Fruit fly (Drosophila melanogaster): ENCODE measurements around the gene CG17568.
A peak's percentile ranks its signal among the peaks of the same experiment; 100 is the strongest.

The CG17568 gene

dm6 chr2L:19134366-19134689, 47.2 kb downstream of the CG17568 start (continued):
- TF ChIP-seq lab (GFP tag; optimal IDR thresholded peaks at IDR 0.05) (no peak), CG4328 (GFP tag; optimal IDR thresholded peaks at IDR 0.05) (no peak), CG2678 (tag; optimal IDR thresholded peaks at IDR 0.05) (no peak), Sox102F (GFP tag; optimal IDR thresholded peaks at IDR 0.05) (no peak), maf-S (GFP tag; optimal IDR thresholded peaks at IDR 0.05) (no peak), kah (GFP tag; optimal IDR thresholded peaks at IDR 0.05) (no peak), CG3065 (GFP tag; optimal IDR thresholded peaks at IDR 0.05) (peak; percentile 11), Trl (optimal IDR thresholded peaks at IDR 0.05) (no peak), Trl (GFP tag; optimal IDR thresholded peaks at IDR 0.05) (no peak), CG17359 (tag; optimal IDR thresholded peaks at IDR 0.05) (no peak), CG1792 (GFP tag; optimal IDR thresholded peaks at IDR 0.05) (no peak), zf30C (GFP tag; optimal IDR thresholded peaks at IDR 0.05) (no peak), Awh (GFP tag; IDR thresholded peaks at IDR 0.05) (0 out of 2 replicates have a peak, but pooled peaks have one; percentile 18), CG1233 (GFP tag; optimal IDR thresholded peaks at IDR 0.05) (no peak), h (optimal IDR thresholded peaks at IDR 0.05) (no peak), Usf (GFP tag; optimal IDR thresholded peaks at IDR 0.05) (no peak), CG17385 (GFP tag; optimal IDR thresholded peaks at IDR 0.05) (no peak), bsh (GFP tag; optimal IDR thresholded peaks at IDR 0.05) (no peak), Nf-YB (GFP tag; optimal IDR thresholded peaks at IDR 0.05) (no peak), Rx (GFP tag; IDR thresholded peaks at IDR 0.05) (no peak), CG10321 (GFP tag; IDR thresholded peaks at IDR 0.05) (no peak), CG10462 (GFP tag; optimal IDR thresholded peaks at IDR 0.05) (no peak), Dek (tag; optimal IDR thresholded peaks at IDR 0.05) (no peak)

DNA sequence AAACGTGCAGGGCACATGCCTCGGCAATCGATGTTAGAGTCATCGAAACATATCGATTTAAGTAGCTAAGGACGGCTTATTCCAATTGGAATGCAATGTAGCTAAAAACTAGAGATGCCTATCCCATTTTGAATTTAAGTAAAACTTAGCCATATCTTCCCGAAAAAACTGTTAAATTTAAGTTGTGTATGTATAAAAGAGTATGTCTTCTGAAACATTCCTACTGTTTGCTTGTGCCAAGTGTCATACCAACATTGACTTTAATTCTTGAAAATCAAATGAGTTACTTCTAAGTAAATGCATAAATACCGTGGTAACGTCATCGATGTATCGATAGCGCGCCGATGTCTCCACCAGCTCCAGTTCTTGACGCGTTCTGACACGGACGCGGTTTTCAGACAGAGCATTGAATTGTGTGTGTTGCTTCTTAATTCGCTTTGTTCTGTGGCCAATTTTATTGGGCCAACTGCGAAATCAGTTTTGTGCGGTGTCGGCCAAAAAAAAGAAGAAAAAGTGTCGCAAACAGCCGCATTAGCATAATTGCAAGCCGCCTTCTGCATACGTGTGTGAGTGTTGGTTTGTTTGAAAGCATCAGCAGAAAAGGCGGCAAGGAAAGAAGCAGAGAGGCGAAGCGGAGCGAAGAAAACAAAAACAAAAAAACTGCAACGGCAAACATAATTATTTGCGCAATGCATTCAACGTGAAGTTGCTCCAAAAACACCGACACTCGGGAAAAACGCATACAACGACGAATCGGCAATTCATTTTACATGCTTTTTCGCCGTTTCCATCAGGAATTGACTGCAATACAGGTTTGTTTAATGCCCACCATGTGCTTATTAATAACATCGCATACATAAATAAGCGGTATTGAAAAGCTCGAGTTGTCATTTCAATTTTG, 47.8 kb downstream of the CG17568 start, which contains the start of gene brat:
brat (plus strand) TSS at position 352 of the 901 bp plus-strand sequence.
- TF ChIP-seq H15 (GFP tag; IDR thresholded peaks at IDR 0.05) (no peak), CG18262 (tag; optimal IDR thresholded peaks at IDR 0.05) (peak; percentile 56), CG3281 (GFP tag; optimal IDR thresholded peaks at IDR 0.05) (peak; percentile 38), bcd (GFP tag; optimal IDR thresholded peaks at IDR 0.05) (peak; percentile 54), zen (tag; optimal IDR thresholded peaks at IDR 0.05) (peak; percentile 11), al (GFP tag; IDR thresholded peaks at IDR 0.05) (no peak), stwl (tag; optimal IDR thresholded peaks at IDR 0.05) (peak; percentile 80), dmrt11E (tag; optimal IDR thresholded peaks at IDR 0.05) (peak; percentile 53), Dll (GFP tag; IDR thresholded peaks at IDR 0.05; ENCODE audit: partially characterized antibody) (peak; percentile 96), prd (optimal IDR thresholded peaks at IDR 0.05) (no peak), prd (GFP tag; IDR thresholded peaks at IDR 0.05) (peak; percentile 62; the same call in 2 of the 3 replicates), YL-1 (GFP tag; optimal IDR thresholded peaks at IDR 0.05) (peak; percentile 40), CG16863 (GFP tag; optimal IDR thresholded peaks at IDR 0.05) (peak; percentile 78), Pdp1 (GFP tag; optimal IDR thresholded peaks at IDR 0.05) (peak; percentile 50 to 53), CG14441 (GFP tag; IDR thresholded peaks at IDR 0.05) (no peak; the same call in 1 of the 2 replicates), CG7786 (GFP tag; optimal IDR thresholded peaks at IDR 0.05) (peak; percentile 58), nerfin-1 (tag; optimal IDR thresholded peaks at IDR 0.05) (peak; percentile 91), CG16813 (GFP tag; IDR thresholded peaks at IDR 0.05; ENCODE audit: partially characterized antibody) (peak; percentile 95), Six4 (GFP tag; optimal IDR thresholded peaks at IDR 0.05) (peak; percentile 11), cg (GFP tag; optimal IDR thresholded peaks at IDR 0.05) (peak; percentile 67), CG10462 (GFP tag; optimal IDR thresholded peaks at IDR 0.05) (no peak), inv (GFP tag; IDR thresholded peaks at IDR 0.05; ENCODE audit: partially characterized antibody) (peak; percentile 86), Dip3 (GFP tag; optimal IDR thresholded peaks at IDR 0.05) (peak; percentile 64), CG2120 (GFP tag; optimal IDR thresholded peaks at IDR 0.05) (peak; percentile 79), CG2116 (GFP tag; optimal IDR thresholded peaks at IDR 0.05) (peak; percentile 87), NFAT (GFP tag; IDR thresholded peaks at IDR 0.05) (peak; percentile 29; the same call in 1 of the 2 replicates), CG31224 (GFP tag; IDR thresholded peaks at IDR 0.05) (0 out of 2 replicates have a peak, but pooled peaks have one; percentile 4), Taf1 (GFP tag; IDR thresholded peaks at IDR 0.05) (0 out of 2 replicates have a peak, but pooled peaks have one; percentile 40)
